Worm (Caenorhabditis elegans) whole organism, L4 larva: ENCODE data around the gene nspf-2.

Experiments
- D1046.2 ChIP-seq: fragments of 200-800 bp; sonication (Bioruptor generic); IDR thresholded peaks from 2 replicates; pipeline ENCODE4 v1.3.6; 2022; ENCODE audit warnings: missing genetic modification characterization, missing compliant biosample characterization
- F26F4.8 ChIP-seq: fragments of 200-800 bp; sonication (Bioruptor generic); conservative IDR thresholded peaks from 2 replicates; pipeline ENCODE4 v1.3.6; 2022; ENCODE audit warnings: missing genetic modification characterization, missing compliant biosample characterization
- F49E8.2 ChIP-seq: sonication (generic microtip); optimal IDR thresholded peaks from 2 replicates; lab custom pipeline; 2016; ENCODE audit warnings: missing compliant biosample characterization, mild to moderate bottlenecking, missing genetic modification characterization, borderline replicate concordance
- R02D3.7 ChIP-seq: fragments of 150-350 bp; sonication (generic microtip); optimal IDR thresholded peaks from 3 replicates; lab custom pipeline; 2014; ENCODE audit warnings: missing biosample characterization, missing genetic modification characterization
- Y75B8A.6 ChIP-seq: fragments of 200-800 bp; sonication (Bioruptor generic); IDR thresholded peaks from 2 replicates; pipeline ENCODE4 v1.3.6; 2022; ENCODE audit warnings: missing genetic modification reagents, missing genetic modification characterization, missing compliant biosample characterization
- aly-2 ChIP-seq: sonication (generic microtip); optimal IDR thresholded peaks from 2 replicates; lab custom pipeline; 2018; ENCODE audit warnings: missing biosample characterization, missing genetic modification characterization
- cey-2 ChIP-seq: sonication (generic microtip); optimal IDR thresholded peaks from 3 replicates; lab custom pipeline; 2017; ENCODE audit warnings: missing genetic modification characterization, mild to moderate bottlenecking, missing compliant biosample characterization, antibody characterized with exemption, borderline replicate concordance; ENCODE audit not compliant: insufficient read depth
- ctbp-1 ChIP-seq: fragments of 200-800 bp; sonication (Bioruptor generic); IDR thresholded peaks from 2 replicates; pipeline ENCODE4 v1.3.6; 2022; ENCODE audit warnings: missing genetic modification reagents, missing genetic modification characterization, missing compliant biosample characterization
- dmd-8 ChIP-seq: fragments of 200-800 bp; sonication (Bioruptor generic); IDR thresholded peaks from 2 replicates; pipeline ENCODE4 v1.3.6; 2022; ENCODE audit warnings: missing genetic modification characterization, missing compliant biosample characterization
- dpl-1 ChIP-seq: fragments of 150-350 bp; optimal IDR thresholded peaks from 2 replicates; lab custom pipeline; 2014; ENCODE audit warnings: missing biosample characterization, missing genetic modification reagents, missing genetic modification characterization
- dve-1 ChIP-seq: sonication (generic microtip); optimal IDR thresholded peaks from 2 replicates; lab custom pipeline; 2017; ENCODE audit warnings: antibody characterized with exemption, mild to moderate bottlenecking, missing genetic modification characterization, missing compliant biosample characterization; ENCODE audit not compliant: insufficient read depth
- egl-43 ChIP-seq: fragments of 200-800 bp; sonication (Bioruptor generic); IDR thresholded peaks from 2 replicates; pipeline ENCODE4 v1.3.6; 2022; ENCODE audit warnings: missing genetic modification reagents, missing genetic modification characterization, missing compliant biosample characterization
- fkh-10 ChIP-seq: fragments of 150-350 bp; optimal IDR thresholded peaks from 2 replicates; lab custom pipeline; 2014; ENCODE audit warnings: missing biosample characterization, missing genetic modification reagents, missing genetic modification characterization
- fos-1 ChIP-seq: fragments of 150-350 bp; optimal IDR thresholded peaks from 2 replicates; lab custom pipeline; 2014; ENCODE audit warnings: missing biosample characterization, missing genetic modification characterization
- hmg-1.1 ChIP-seq: fragments of 200-800 bp; sonication (Bioruptor generic); IDR thresholded peaks from 2 replicates; pipeline ENCODE4 v1.3.6; 2022; ENCODE audit warnings: missing genetic modification reagents, missing genetic modification characterization, missing compliant biosample characterization
- lim-7 ChIP-seq: fragments of 200-800 bp; sonication (Bioruptor generic); IDR thresholded peaks from 2 replicates; pipeline ENCODE4 v1.3.6; 2022; ENCODE audit warnings: missing genetic modification characterization, missing compliant biosample characterization
- lin-29 ChIP-seq: fragments of 200-800 bp; sonication (Bioruptor generic); IDR thresholded peaks from 2 replicates; pipeline ENCODE4 v1.3.6; 2022; ENCODE audit warnings: missing genetic modification reagents, missing genetic modification characterization, missing compliant biosample characterization
- madf-5 ChIP-seq, 2 experiments: fragments of 200-800 bp; sonication (Bioruptor generic); IDR thresholded peaks; 2 replicates each; pipeline ENCODE4 v1.3.6; 2022; ENCODE audit warnings: missing compliant biosample characterization in 2 of 2, missing genetic modification characterization in 2 of 2
- madf-9 ChIP-seq: fragments of 200-800 bp; sonication (Bioruptor generic); conservative IDR thresholded peaks from 2 replicates; pipeline ENCODE4 v1.3.6; 2022; ENCODE audit warnings: missing genetic modification reagents, missing genetic modification characterization, missing compliant biosample characterization
- mxl-2 ChIP-seq: fragments of 200-800 bp; sonication (Bioruptor generic); conservative IDR thresholded peaks from 2 replicates; pipeline ENCODE4 v1.3.6; 2022; ENCODE audit warnings: missing genetic modification reagents, missing genetic modification characterization, missing compliant biosample characterization
- nhr-28 ChIP-seq: fragments of 150-350 bp; optimal IDR thresholded peaks from 2 replicates; lab custom pipeline; 2014; ENCODE audit warnings: missing biosample characterization, missing genetic modification characterization
- nhr-77 ChIP-seq: fragments of 150-350 bp; optimal IDR thresholded peaks from 2 replicates; lab custom pipeline; 2014; ENCODE audit warnings: missing biosample characterization, missing genetic modification characterization
- pha-4 ChIP-seq, 2 experiments: fragments of 150-350 bp in 1 of 2; fragments of 200-800 bp in 1 of 2; sonication (Bioruptor generic) in 1 of 2; IDR thresholded peaks in 1 of 2; optimal IDR thresholded peaks in 1 of 2; 2 replicates each; pipeline versions ENCODE4 v1.3.6 to Lab custom; 2014 to 2022; ENCODE audit warnings: missing genetic modification characterization in 2 of 2, missing genetic modification reagents in 2 of 2, missing biosample characterization in 1 of 2, missing compliant biosample characterization in 1 of 2
- php-3 ChIP-seq: fragments of 200-800 bp; sonication (Bioruptor generic); IDR thresholded peaks from 2 replicates; pipeline ENCODE4 v1.3.6; 2022; ENCODE audit warnings: missing genetic modification reagents, missing genetic modification characterization, missing compliant biosample characterization
- set-16 ChIP-seq: fragments of 200-800 bp; sonication (Bioruptor generic); IDR thresholded peaks from 2 replicates; pipeline ENCODE4 v1.3.6; 2022; ENCODE audit warnings: missing genetic modification reagents, missing genetic modification characterization, missing compliant biosample characterization
- skn-1 ChIP-seq: fragments of 150-350 bp; optimal IDR thresholded peaks from 2 replicates; lab custom pipeline; 2014; ENCODE audit warnings: missing biosample characterization, missing genetic modification characterization
- unc-62 ChIP-seq, 3 experiments: fragments of 150-350 bp in 1 of 3; sonication (generic microtip); optimal IDR thresholded peaks in 2 of 3; peaks in 1 of 3; 1 replicate in 1 of 3; 2 replicates in 2 of 3; lab custom pipeline; 2014 to 2017; ENCODE audit warnings: missing biosample characterization in 3 of 3, missing genetic modification characterization in 3 of 3, missing genetic modification reagents in 3 of 3, missing genotype in 1 of 3
- vab-7 ChIP-seq: fragments of 200-800 bp; sonication (Bioruptor generic); IDR thresholded peaks from 2 replicates; pipeline ENCODE4 v1.3.6; 2022; ENCODE audit warnings: missing genetic modification reagents, missing genetic modification characterization, missing compliant biosample characterization
- ztf-7 ChIP-seq: fragments of 150-350 bp; optimal IDR thresholded peaks from 2 replicates; lab custom pipeline; 2014; ENCODE audit warnings: missing biosample characterization, missing genetic modification characterization

nspf-2 gene

DNA sequence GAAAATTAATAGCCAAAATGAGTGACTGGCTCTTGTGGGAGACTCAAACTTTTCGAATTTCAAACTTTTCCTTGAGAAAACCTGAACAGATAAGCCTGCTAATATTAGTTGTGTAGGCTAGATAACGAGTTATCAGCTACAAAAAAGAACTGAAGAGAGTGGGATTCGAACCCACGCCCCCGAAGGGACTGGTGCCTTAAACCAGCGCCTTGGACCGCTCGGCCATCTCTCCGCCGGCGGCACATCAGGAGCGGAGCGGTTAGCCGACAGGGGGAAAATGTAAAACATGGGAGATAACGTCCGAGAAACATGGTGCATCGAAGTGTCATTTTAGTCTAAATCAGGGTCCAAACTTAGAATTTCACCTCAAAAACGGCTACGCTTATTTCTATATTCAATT lies 46.9 kb downstream of the nspf-2 start (continued):
- TF ChIP-seq aly-2 (tag; lab: Kevin White, UChicago), result no peak
- TF ChIP-seq skn-1 (tag; lab: Kevin White, UChicago), result no peak
- TF ChIP-seq, all 104 proteins: peak for 23

DNA sequence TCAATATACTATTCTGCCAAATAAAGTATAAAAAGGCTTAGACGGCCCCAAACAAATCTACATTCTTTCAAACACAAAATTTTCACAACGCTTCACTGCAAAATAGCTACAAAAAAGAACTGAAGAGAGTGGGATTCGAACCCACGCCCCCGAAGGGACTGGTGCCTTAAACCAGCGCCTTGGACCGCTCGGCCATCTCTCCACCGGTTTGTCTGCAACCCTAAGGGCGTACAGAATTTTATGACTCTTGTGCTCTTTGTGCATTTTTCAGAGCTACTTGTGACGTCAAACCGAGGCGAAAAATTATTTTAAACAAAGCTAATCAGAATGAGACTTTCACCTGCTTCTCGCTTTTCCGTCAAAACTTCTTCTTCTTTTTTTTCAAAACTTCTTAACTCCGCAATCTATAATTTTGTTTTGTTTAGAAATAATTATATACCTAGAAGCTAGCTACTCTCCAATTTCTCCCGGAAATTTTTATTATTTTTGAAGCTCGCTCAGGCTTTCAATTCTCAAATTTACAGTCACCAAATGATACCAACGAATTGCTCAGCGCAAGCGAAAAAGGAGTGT lies 47.5 kb downstream of the nspf-2 start, which contains the start of gene T05A8.8:
Gene T05A8.8, plus strand, starts transcription at position 523 of the 573 bp plus-strand sequence.
- no peak for TF ChIP-seq fkh-10 (GFP tag; lab: Kevin White, UChicago)
- TF ChIP-seq ctbp-1 (GFP tag; lab: Robert Waterston, UW), result no peak
- no peak for TF ChIP-seq ztf-7
- TF ChIP-seq D1046.2 (GFP tag; lab: Robert Waterston, UW), result 0 out of 2 replicates have a peak, but pooled peaks have one; percentile 36
- no peak for TF ChIP-seq nhr-77 (tag; lab: Kevin White, UChicago)
- 0 out of 2 replicates have a peak, but pooled peaks have one; percentile 5 for TF ChIP-seq dmd-8 (GFP tag; lab: Robert Waterston, UW)
- TF ChIP-seq hmg-1.1 (GFP tag; lab: Robert Waterston, UW), result no peak
- 0 out of 2 replicates have a peak, but pooled peaks have one; percentile 34 for TF ChIP-seq Y75B8A.6 (GFP tag; lab: Robert Waterston, UW)
- peak in 1 of 2 experiments; percentile 51 for TF ChIP-seq unc-62 (GFP tag; optimal IDR thresholded peaks at IDR 0.05 in 1 of 2; lab: Kevin White, UChicago)
- no peak for TF ChIP-seq unc-62 (tag; optimal IDR thresholded peaks at IDR 0.05; lab: Kevin White, UChicago)
- peak; percentile 67 for TF ChIP-seq egl-43 (GFP tag; lab: Robert Waterston, UW)
- no peak for TF ChIP-seq set-16 (GFP tag; lab: Robert Waterston, UW)
- 0 out of 2 replicates have a peak, but pooled peaks have one; percentile 15 for TF ChIP-seq madf-9 (GFP tag; lab: Robert Waterston, UW)
- 0 out of 2 replicates have a peak, but pooled peaks have one; percentile 48 for TF ChIP-seq lim-7 (GFP tag; lab: Robert Waterston, UW)
- no peak for TF ChIP-seq R02D3.7 (tag; lab: Kevin White, UChicago)
- 0 out of 2 replicates have a peak, but pooled peaks have one; percentile 35 for TF ChIP-seq vab-7 (GFP tag; lab: Robert Waterston, UW)
- TF ChIP-seq madf-5 (GFP tag; IDR thresholded peaks at IDR 0.05; lab: Robert Waterston, UW), result 0 out of 4 replicates have a peak, but pooled peaks have one; percentile 27 to 41
- TF ChIP-seq F49E8.2 (tag; lab: Kevin White, UChicago), result no peak
- no peak for TF ChIP-seq fos-1
- no peak for TF ChIP-seq dve-1 (tag; lab: Kevin White, UChicago)
- TF ChIP-seq F26F4.8 (GFP tag; lab: Robert Waterston, UW), result peak; percentile 70; the same call in 1 of the 2 replicates
- TF ChIP-seq dpl-1, result no peak
- no peak for TF ChIP-seq pha-4 (GFP tag; IDR thresholded peaks at IDR 0.05; lab: Robert Waterston, UW)
- no peak for TF ChIP-seq pha-4 (tag; optimal IDR thresholded peaks at IDR 0.05; lab: Kevin White, UChicago)

ce11 chrII:2736938-2737337 lies 48.2 kb downstream of the nspf-2 start:
- TF ChIP-seq nhr-28 (tag; lab: Kevin White, UChicago) (no peak), mxl-2 (GFP tag; lab: Robert Waterston, UW) (no peak), cey-2 (tag; lab: Kevin White, UChicago) (no peak), lim-7 (GFP tag; lab: Robert Waterston, UW) (peak; percentile 34; the same call in 1 of the 2 replicates), lin-29 (GFP tag; lab: Robert Waterston, UW) (0 out of 2 replicates have a peak, but pooled peaks have one; percentile 19), set-16 (GFP tag; lab: Robert Waterston, UW) (peak; percentile 82), php-3 (GFP tag; lab: Robert Waterston, UW) (0 out of 2 replicates have a peak, but pooled peaks have one; percentile 12)
